Worm (Caenorhabditis elegans) whole organism, L1 larva: ENCODE measurements around the gene egl-9.

ENCODE experiments used
- ceh-8 ChIP-seq: fragments of 200-800 bp; sonication (Bioruptor generic); optimal IDR thresholded peaks from 2 replicates; lab custom pipeline; 2018; ENCODE audit warnings: mild to moderate bottlenecking, missing genetic modification characterization, moderate library complexity, missing compliant biosample characterization
- fkh-10 ChIP-seq: sonication (generic microtip); optimal IDR thresholded peaks from 2 replicates; lab custom pipeline; 2017; ENCODE audit warnings: missing biosample characterization, missing genetic modification reagents, missing genetic modification characterization
- isw-1 ChIP-seq: fragments of 200-800 bp; sonication (Bioruptor generic); IDR thresholded peaks from 2 replicates; pipeline ENCODE4 v1.3.6; 2022; ENCODE audit warnings: missing genetic modification characterization, missing compliant biosample characterization
- mep-1 ChIP-seq: fragments of 150-350 bp; optimal IDR thresholded peaks from 2 replicates; lab custom pipeline; 2014; ENCODE audit warnings: missing biosample characterization, missing genetic modification characterization
- nhr-12 ChIP-seq: sonication (generic microtip); optimal IDR thresholded peaks from 2 replicates; lab custom pipeline; 2017; ENCODE audit warnings: missing biosample characterization, missing genetic modification characterization
- nhr-28 ChIP-seq: fragments of 150-350 bp; optimal IDR thresholded peaks from 2 replicates; lab custom pipeline; 2014; ENCODE audit warnings: missing biosample characterization, missing genetic modification characterization
- rnt-1 ChIP-seq: sonication (generic microtip); optimal IDR thresholded peaks from 2 replicates; lab custom pipeline; 2016; ENCODE audit warnings: mild to moderate bottlenecking, missing genetic modification characterization, moderate library complexity, missing compliant biosample characterization
- skn-1 ChIP-seq: fragments of 150-350 bp; optimal IDR thresholded peaks from 2 replicates; lab custom pipeline; 2014; ENCODE audit warnings: missing biosample characterization, missing genetic modification characterization
- xbp-1 ChIP-seq: sonication (generic microtip); optimal IDR thresholded peaks from 2 replicates; lab custom pipeline; 2016; ENCODE audit warnings: missing genetic modification characterization, missing compliant biosample characterization

DNA sequence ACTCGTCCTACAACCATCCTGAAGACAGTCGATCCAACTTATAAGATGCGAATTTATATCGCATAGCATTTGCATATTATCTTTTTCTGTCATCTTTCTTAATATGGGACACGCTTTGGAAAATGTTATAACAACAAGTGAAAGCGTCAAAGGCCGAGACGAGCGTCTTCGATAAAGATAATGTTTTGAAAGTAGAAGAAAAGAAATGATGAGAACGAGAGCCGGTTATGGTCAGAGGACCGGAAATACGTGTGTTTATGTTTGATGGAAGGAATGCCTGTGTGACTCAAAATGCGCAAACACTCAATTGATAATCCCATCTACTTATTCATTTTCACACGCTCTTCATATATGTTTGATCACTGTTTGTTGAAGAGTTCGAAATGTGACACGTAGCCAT lies 34.7 kb downstream of the egl-9 start, which contains the start of gene C35A5.11:
- TF ChIP-seq nhr-12 (tag; lab: Kevin White, UChicago) (no peak), xbp-1 (tag; lab: Kevin White, UChicago) (no peak), skn-1 (tag; lab: Kevin White, UChicago) (no peak), rnt-1 (tag; lab: Kevin White, UChicago) (no peak), isw-1 (GFP tag; lab: Robert Waterston, UW) (no peak), nhr-28 (no peak), fkh-10 (GFP tag; lab: Kevin White, UChicago) (no peak), ceh-8 (GFP tag; lab: Kevin White, UChicago) (no peak), mep-1 (tag; lab: Kevin White, UChicago) (no peak)
